Worm (Caenorhabditis elegans): ENCODE measurements around the gene F56D6.13.

F56D6.13 gene

ce11 chrIV:3899719-3900554 is 9.3 kb upstream of the F56D6.13 start, which contains the start of gene srz-62 (continued):
- TF ChIP-seq madf-5 (GFP tag; IDR thresholded peaks at IDR 0.05) (no peak), unc-62 (GFP tag; optimal IDR thresholded peaks at IDR 0.05 in 1 of 2) (peak in 1 of 2 experiments; percentile 63), unc-62 (tag; optimal IDR thresholded peaks at IDR 0.05) (no peak), fkh-10 (GFP tag; optimal IDR thresholded peaks at IDR 0.05) (no peak), egl-27 (tag; optimal IDR thresholded peaks at IDR 0.05) (no peak), php-3 (GFP tag; IDR thresholded peaks at IDR 0.05) (peak; percentile 98), hmg-1.1 (GFP tag; IDR thresholded peaks at IDR 0.05) (no peak), T20F7.1 (GFP tag; optimal IDR thresholded peaks at IDR 0.05) (peak; percentile 53), ama-1 (optimal IDR thresholded peaks at IDR 0.05) (no peak), fos-1 (tag; optimal IDR thresholded peaks at IDR 0.05) (peak; percentile 87), nhr-10 (tag; optimal IDR thresholded peaks at IDR 0.05) (no peak), mxl-3 (GFP tag; optimal IDR thresholded peaks at IDR 0.05) (peak; percentile 13), zip-2 (tag; optimal IDR thresholded peaks at IDR 0.05) (no peak), lim-7 (GFP tag; IDR thresholded peaks at IDR 0.05) (no peak), sdz-12 (GFP tag; optimal IDR thresholded peaks at IDR 0.05) (no peak), gei-8 (GFP tag; optimal IDR thresholded peaks at IDR 0.05) (no peak), jun-1 (tag; optimal IDR thresholded peaks at IDR 0.05) (peak; percentile 80), pqm-1 (tag; optimal IDR thresholded peaks at IDR 0.05) (peak; percentile 100), mdl-1 (tag; optimal IDR thresholded peaks at IDR 0.05) (peak in 1 of 2 experiments; percentile 70), madf-9 (GFP tag; conservative IDR thresholded peaks at IDR 0.05) (no peak), lin-1 (GFP tag; IDR thresholded peaks at IDR 0.05) (peak; percentile 97), hlh-11 (tag; optimal IDR thresholded peaks at IDR 0.05) (peak; percentile 86), nhr-77 (tag; optimal IDR thresholded peaks at IDR 0.05) (peak; percentile 99), daf-16 (GFP tag; optimal IDR thresholded peaks at IDR 0.05) (peak in 1 of 2 experiments; percentile 76), daf-16 (tag; optimal IDR thresholded peaks at IDR 0.05) (peak; percentile 97)

ce11 chrIV:3902955-3903354 is 6.3 kb upstream of the F56D6.13 start, which contains the start of gene F56D6.6:
Gene F56D6.6 (plus strand): TSS chrIV:3903255.
- TF ChIP-seq lin-1 (GFP tag; IDR thresholded peaks at IDR 0.05): no peak
- no peak for TF ChIP-seq T20F7.1 (GFP tag; optimal IDR thresholded peaks at IDR 0.05)
- TF ChIP-seq rbr-2 (tag; optimal IDR thresholded peaks at IDR 0.05): no peak
- TF ChIP-seq dve-1 (tag; optimal IDR thresholded peaks at IDR 0.05; ENCODE audit: insufficient read depth): no peak
- no peak for TF ChIP-seq ceh-44 (GFP tag; IDR thresholded peaks at IDR 0.05)
- TF ChIP-seq F37D6.2 (tag; optimal IDR thresholded peaks at IDR 0.05): no peak
- no peak for TF ChIP-seq lin-29 (GFP tag; IDR thresholded peaks at IDR 0.05)
- no peak for TF ChIP-seq ceh-20 (GFP tag; IDR thresholded peaks at IDR 0.05)
- TF ChIP-seq ceh-28 (tag; optimal IDR thresholded peaks at IDR 0.05): no peak

DNA sequence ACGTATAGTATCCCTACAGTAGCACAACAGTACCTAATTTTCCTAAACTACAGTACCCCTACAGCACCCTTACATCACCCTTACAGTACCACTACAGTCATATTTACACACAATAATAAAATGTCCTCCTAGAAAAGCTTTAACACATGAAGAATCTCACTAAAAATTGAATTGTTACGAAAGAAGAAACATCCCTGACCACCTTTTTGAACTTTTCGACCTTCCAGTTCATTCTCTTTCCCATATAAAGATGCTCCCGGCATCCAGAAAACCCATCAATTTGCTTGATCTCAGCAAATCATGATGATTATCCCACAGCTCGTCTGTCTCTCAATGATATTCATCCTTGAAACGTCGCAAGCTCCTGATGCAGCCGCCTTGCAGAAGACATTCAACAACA is 4.6 kb upstream of the F56D6.13 start, which contains the start of gene F56D6.21:
Gene F56D6.21 (plus strand): TSS at position 301 of the 400 bp plus-strand sequence.
- no peak for TF ChIP-seq spr-1 (tag; optimal IDR thresholded peaks at IDR 0.05)
- no peak for TF ChIP-seq dve-1 (tag; optimal IDR thresholded peaks at IDR 0.05; ENCODE audit: insufficient read depth)
- TF ChIP-seq pqm-1 (tag; optimal IDR thresholded peaks at IDR 0.05): no peak
- no peak for TF ChIP-seq skn-1 (tag; optimal IDR thresholded peaks at IDR 0.05)
- TF ChIP-seq lin-13 (GFP tag; optimal IDR thresholded peaks at IDR 0.05): no peak
- no peak for TF ChIP-seq daf-8 (GFP tag; IDR thresholded peaks at IDR 0.05)
- no peak for TF ChIP-seq rbr-2 (tag; optimal IDR thresholded peaks at IDR 0.05)
- TF ChIP-seq fos-1 (tag; optimal IDR thresholded peaks at IDR 0.05): no peak

ce11 chrIV:3906393-3906792 is 2.8 kb upstream of the F56D6.13 start, which contains the start of gene F56D6.11:
Gene F56D6.11 (minus strand): TSS chrIV:3906493.
- TF ChIP-seq unc-39 (tag; optimal IDR thresholded peaks at IDR 0.05) (no peak), mxl-3 (GFP tag; optimal IDR thresholded peaks at IDR 0.05) (no peak), mep-1 (tag; optimal IDR thresholded peaks at IDR 0.05) (no peak), nhr-48 (tag; optimal IDR thresholded peaks at IDR 0.05) (no peak), zip-2 (tag; optimal IDR thresholded peaks at IDR 0.05) (no peak), Y105C5A.15 (GFP tag; IDR thresholded peaks at IDR 0.05) (no peak), nhr-102 (tag; optimal IDR thresholded peaks at IDR 0.05) (no peak), F49E8.2 (tag; optimal IDR thresholded peaks at IDR 0.05; ENCODE audit: borderline replicate concordance) (no peak), set-16 (GFP tag; IDR thresholded peaks at IDR 0.05) (no peak), lim-7 (GFP tag; IDR thresholded peaks at IDR 0.05) (no peak), ceh-62 (tag; optimal IDR thresholded peaks at IDR 0.05) (no peak)
